Fruit fly (Drosophila melanogaster): ENCODE measurements around the gene CG13101.

CG13101 gene

DNA sequence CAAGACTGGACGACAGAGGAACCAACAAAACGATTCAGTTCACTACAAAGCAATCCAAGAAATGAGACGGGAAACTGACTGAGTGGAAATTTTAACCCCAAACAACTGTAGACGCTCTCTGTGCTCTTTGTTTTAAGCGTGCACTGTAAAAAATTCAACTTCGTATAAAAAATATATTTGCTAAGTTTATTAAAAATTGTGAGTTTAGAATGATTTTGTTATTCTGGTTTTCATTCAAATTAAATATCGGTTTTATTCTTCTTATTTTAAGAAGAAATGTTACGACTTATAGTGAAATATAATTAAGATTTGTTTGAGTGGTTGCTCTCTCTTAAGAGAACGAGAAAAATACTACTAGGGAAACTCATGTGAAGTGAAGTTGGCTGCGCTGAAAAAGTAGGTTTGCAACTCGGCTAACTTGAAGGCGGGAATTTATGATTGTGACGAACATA lies 26.6 kb downstream of the CG13101 start (continued):
- peak; percentile 87 for TF ChIP-seq gt (GFP tag; IDR thresholded peaks at IDR 0.05)
- TF ChIP-seq HLH54F (GFP tag; optimal IDR thresholded peaks at IDR 0.05): peak; percentile 77
- TF ChIP-seq CG9876 (GFP tag; optimal IDR thresholded peaks at IDR 0.05): peak; percentile 80
- peak; percentile 88 for TF ChIP-seq CG6254 (GFP tag; optimal IDR thresholded peaks at IDR 0.05)
- TF ChIP-seq CG10366 (GFP tag; IDR thresholded peaks at IDR 0.05): peak; percentile 98
- peak; percentile 89 for TF ChIP-seq Asciz (GFP tag; optimal IDR thresholded peaks at IDR 0.05)
- TF ChIP-seq org-1 (GFP tag; optimal IDR thresholded peaks at IDR 0.05): peak; percentile 91
- TF ChIP-seq CG14050 (GFP tag; IDR thresholded peaks at IDR 0.05): peak; percentile 97
- TF ChIP-seq CG18262 (tag; optimal IDR thresholded peaks at IDR 0.05): peak; percentile 97
- peak; percentile 97 for TF ChIP-seq Ssrp (tag; optimal IDR thresholded peaks at IDR 0.05)
- peak; percentile 96 for TF ChIP-seq ro (GFP tag; IDR thresholded peaks at IDR 0.05)
- TF ChIP-seq NFAT (GFP tag; IDR thresholded peaks at IDR 0.05): peak; percentile 90
- peak; percentile 80 for TF ChIP-seq CG6683 (GFP tag; optimal IDR thresholded peaks at IDR 0.05)
- peak; percentile 69 to 98 for TF ChIP-seq bsh (GFP tag; optimal IDR thresholded peaks at IDR 0.05)
- TF ChIP-seq GATAe (GFP tag; conservative IDR thresholded peaks at IDR 0.05): peak; percentile 90
- peak; percentile 93 for TF ChIP-seq CoRest (tag; optimal IDR thresholded peaks at IDR 0.05)
- TF ChIP-seq sob (GFP tag; IDR thresholded peaks at IDR 0.05): peak; percentile 98
- peak; percentile 44 for TF ChIP-seq CG10274 (GFP tag; optimal IDR thresholded peaks at IDR 0.05)
- peak; percentile 90 for TF ChIP-seq pros (GFP tag; optimal IDR thresholded peaks at IDR 0.05)
- TF ChIP-seq en (GFP tag; optimal IDR thresholded peaks at IDR 0.05): peak; percentile 74
- peak; percentile 78 for TF ChIP-seq Taf1 (GFP tag; IDR thresholded peaks at IDR 0.05)
- peak; percentile 98 for TF ChIP-seq zfh1 (GFP tag; IDR thresholded peaks at IDR 0.05)
- TF ChIP-seq zen (tag; optimal IDR thresholded peaks at IDR 0.05): peak; percentile 93
- peak; percentile 63 for TF ChIP-seq Jarid2 (GFP tag; optimal IDR thresholded peaks at IDR 0.05)
- peak in 1 of 2 experiments; percentile 65 for TF ChIP-seq crp (GFP tag; optimal IDR thresholded peaks at IDR 0.05)
- peak; percentile 83 for TF ChIP-seq CG15011 (GFP tag; optimal IDR thresholded peaks at IDR 0.05)
- peak; percentile 93 for TF ChIP-seq CG12236 (GFP tag; optimal IDR thresholded peaks at IDR 0.05)
- TF ChIP-seq CG3726 (GFP tag; IDR thresholded peaks at IDR 0.05): peak; percentile 96
- TF ChIP-seq CG2889 (GFP tag; IDR thresholded peaks at IDR 0.05): peak; percentile 96
- TF ChIP-seq Bgb (GFP tag; IDR thresholded peaks at IDR 0.05; ENCODE audit: partially characterized antibody): peak; percentile 24; the same call in 1 of the 2 replicates
- TF ChIP-seq NK7.1 (GFP tag; optimal IDR thresholded peaks at IDR 0.05): peak; percentile 87
- no peak for TF ChIP-seq CG7963 (GFP tag; IDR thresholded peaks at IDR 0.05; ENCODE audit: partially characterized antibody)
- TF ChIP-seq Opbp (GFP tag; IDR thresholded peaks at IDR 0.05; ENCODE audit: partially characterized antibody): peak; percentile 100
- TF ChIP-seq ken (GFP tag; IDR thresholded peaks at IDR 0.05): peak; percentile 97
- peak; percentile 96 for TF ChIP-seq CG30403 (GFP tag; optimal IDR thresholded peaks at IDR 0.05)
- no peak; the same call in 1 of the 2 replicates for TF ChIP-seq unc-4 (GFP tag; IDR thresholded peaks at IDR 0.05; ENCODE audit: partially characterized antibody)
- TF ChIP-seq sr (GFP tag; IDR thresholded peaks at IDR 0.05): no peak; the same call in 1 of the 3 replicates
- TF ChIP-seq Atf-2 (GFP tag; optimal IDR thresholded peaks at IDR 0.05): peak; percentile 96
- peak; percentile 78 for TF ChIP-seq CG11723 (GFP tag; optimal IDR thresholded peaks at IDR 0.05)
- peak; percentile 94 for TF ChIP-seq Ets65A (GFP tag)
- peak; percentile 87 for TF ChIP-seq sens-2 (GFP tag; IDR thresholded peaks at IDR 0.05)
- peak; percentile 92 for TF ChIP-seq ATbp (GFP tag; optimal IDR thresholded peaks at IDR 0.05)
- TF ChIP-seq CG15601 (tag; optimal IDR thresholded peaks at IDR 0.05): peak; percentile 97
- TF ChIP-seq CG18764 (GFP tag; optimal IDR thresholded peaks at IDR 0.05): peak; percentile 88
- TF ChIP-seq row (GFP tag; IDR thresholded peaks at IDR 0.05): peak; percentile 99
- TF ChIP-seq CG17912 (GFP tag; optimal IDR thresholded peaks at IDR 0.05): peak; percentile 95
- TF ChIP-seq CG31365 (tag; optimal IDR thresholded peaks at IDR 0.05): peak; percentile 63
- peak; percentile 97 for TF ChIP-seq ap (GFP tag; IDR thresholded peaks at IDR 0.05)
- no peak for TF ChIP-seq CG42726 (GFP tag; IDR thresholded peaks at IDR 0.05; ENCODE audit: partially characterized antibody)
- TF ChIP-seq da (GFP tag; optimal IDR thresholded peaks at IDR 0.05): peak; percentile 66
